Fruit fly (Drosophila melanogaster) whole organism, embryonic: ENCODE data around the gene CG2493.

Experiments used
- Atf6 ChIP-seq: fragments of 200-800 bp; sonication (Bioruptor generic); IDR thresholded peaks from 2 replicates; pipeline ENCODE4 v1.3.6; 2022; ENCODE audit warnings: missing biosample characterization, missing genetic modification characterization
- Awh ChIP-seq: fragments of 200-800 bp; sonication (Bioruptor generic); IDR thresholded peaks from 2 replicates; pipeline ENCODE4, ENCODE4 v1.3.6; 2022; ENCODE audit warnings: missing biosample characterization, missing genetic modification characterization
- BEAF-32 ChIP-seq: fragments of 200-800 bp; sonication (Bioruptor generic); optimal IDR thresholded peaks from 3 replicates; lab custom pipeline; 2017; ENCODE audit warnings: missing biosample characterization, missing genetic modification characterization, mild to moderate bottlenecking, moderate library complexity, missing genetic modification reagents
- CG12155 ChIP-seq: fragments of 200-800 bp; sonication (Bioruptor generic); optimal IDR thresholded peaks from 3 replicates; lab custom pipeline; 2016; ENCODE audit warnings: missing biosample characterization, missing genetic modification characterization
- CG13287 ChIP-seq: fragments of 200-800 bp; sonication (Bioruptor generic); IDR thresholded peaks from 2 replicates; pipeline ENCODE4 v1.3.6; 2022; ENCODE audit warnings: missing biosample characterization, missing genetic modification characterization; ENCODE audit not compliant: partially characterized antibody
- CG13894 ChIP-seq: fragments of 200-800 bp; sonication (Bioruptor generic); optimal IDR thresholded peaks from 3 replicates; lab custom pipeline; 2018; ENCODE audit warnings: missing biosample characterization, mild to moderate bottlenecking, missing genetic modification characterization, moderate library complexity
- CG14050 ChIP-seq: fragments of 200-800 bp; sonication (Bioruptor generic); IDR thresholded peaks from 3 replicates; pipeline ENCODE4 v1.3.6; 2022; ENCODE audit warnings: missing biosample characterization, missing genetic modification characterization
- CG15011 ChIP-seq: fragments of 200-800 bp; sonication (Bioruptor generic); optimal IDR thresholded peaks from 3 replicates; lab custom pipeline; 2018; ENCODE audit warnings: missing biosample characterization, mild to moderate bottlenecking, missing genetic modification characterization
- CG15514 ChIP-seq: fragments of 200-800 bp; sonication (Bioruptor generic); optimal IDR thresholded peaks from 3 replicates; lab custom pipeline; 2017; ENCODE audit warnings: missing biosample characterization, missing genetic modification characterization, mild to moderate bottlenecking, moderate library complexity, missing genetic modification reagents
- CG16813 ChIP-seq: fragments of 200-800 bp; sonication (Bioruptor generic); IDR thresholded peaks from 3 replicates; pipeline ENCODE4 v1.3.6; 2022; ENCODE audit warnings: missing biosample characterization, missing genetic modification characterization; ENCODE audit not compliant: partially characterized antibody
- CG17328 ChIP-seq: fragments of 200-800 bp; sonication (Bioruptor generic); IDR thresholded peaks from 2 replicates; pipeline ENCODE4 v1.3.6; 2022; ENCODE audit warnings: missing biosample characterization, missing genetic modification characterization
- CG30403 ChIP-seq: fragments of 200-800 bp; sonication (Bioruptor generic); optimal IDR thresholded peaks from 3 replicates; lab custom pipeline; 2016; ENCODE audit warnings: missing biosample characterization, missing genetic modification characterization
- CG34224 ChIP-seq: fragments of 200-800 bp; sonication (Bioruptor generic); IDR thresholded peaks from 3 replicates; pipeline ENCODE4 v1.3.6; 2022; ENCODE audit warnings: missing biosample characterization, missing genetic modification characterization; ENCODE audit not compliant: partially characterized antibody
- CG6175 ChIP-seq: fragments of 200-800 bp; sonication (Bioruptor generic); IDR thresholded peaks from 3 replicates; pipeline ENCODE4 v1.3.6; 2022; ENCODE audit warnings: missing biosample characterization, missing genetic modification characterization
- CG6791 ChIP-seq: fragments of 200-800 bp; sonication (Bioruptor generic); IDR thresholded peaks from 3 replicates; pipeline ENCODE4 v1.3.6; 2022; ENCODE audit warnings: missing biosample characterization, missing genetic modification characterization; ENCODE audit not compliant: partially characterized antibody
- CG6813 ChIP-seq: fragments of 200-800 bp; sonication (Bioruptor generic); optimal IDR thresholded peaks from 2 replicates; lab custom pipeline; 2017; ENCODE audit warnings: missing biosample characterization, missing genetic modification characterization, mild to moderate bottlenecking, moderate library complexity, missing genetic modification reagents
- CG7963 ChIP-seq: fragments of 200-800 bp; sonication (Bioruptor generic); IDR thresholded peaks from 3 replicates; pipeline ENCODE4 v1.3.6; 2022; ENCODE audit warnings: missing biosample characterization, missing genetic modification characterization; ENCODE audit not compliant: partially characterized antibody
- CG8290 ChIP-seq, 3 experiments: fragments of 200-800 bp; sonication (Bioruptor generic); optimal IDR thresholded peaks; 2 replicates each; lab custom pipeline; 2016 to 2019; ENCODE audit warnings: missing biosample characterization in 3 of 3, missing genetic modification characterization in 3 of 3, mild to moderate bottlenecking in 2 of 3, moderate library complexity in 1 of 3
- CG8924 ChIP-seq: fragments of 200-800 bp; optimal IDR thresholded peaks from 3 replicates; lab custom pipeline; 2019; ENCODE audit warnings: missing biosample characterization, mild to moderate bottlenecking, missing genetic modification characterization, moderate library complexity
- Camta ChIP-seq: fragments of 200-800 bp; sonication (Bioruptor generic); optimal IDR thresholded peaks from 2 replicates; lab custom pipeline; 2016; ENCODE audit warnings: missing biosample characterization, missing genetic modification characterization
- Chrac-16 ChIP-seq: fragments of 200-800 bp; sonication (Bioruptor generic); optimal IDR thresholded peaks from 3 replicates; lab custom pipeline; 2016; ENCODE audit warnings: missing biosample characterization, missing genetic modification characterization
- CoRest ChIP-seq: fragments of 200-800 bp; sonication (Bioruptor generic); optimal IDR thresholded peaks from 3 replicates; lab custom pipeline; 2018; ENCODE audit warnings: missing biosample characterization, mild to moderate bottlenecking, missing genetic modification characterization, moderate library complexity
- Dll ChIP-seq: fragments of 200-800 bp; sonication (Bioruptor generic); IDR thresholded peaks from 4 replicates; pipeline ENCODE4 v1.3.6; 2022; ENCODE audit warnings: missing biosample characterization, missing genetic modification characterization; ENCODE audit not compliant: partially characterized antibody
- Dp ChIP-seq: fragments of 200-800 bp; sonication (Bioruptor generic); optimal IDR thresholded peaks from 2 replicates; lab custom pipeline; 2018; ENCODE audit warnings: missing biosample characterization, mild to moderate bottlenecking, missing genetic modification characterization, moderate library complexity
- E2f2 ChIP-seq: fragments of 200-800 bp; sonication (Bioruptor generic); IDR thresholded peaks from 2 replicates; pipeline ENCODE4 v1.3.6; 2022; ENCODE audit warnings: missing biosample characterization, missing genetic modification characterization
- Eip74EF ChIP-seq, 2 experiments: fragments of 200-800 bp in 1 of 2; fragments of >200 bp in 1 of 2; sonication (Bioruptor generic) in 1 of 2; optimal IDR thresholded peaks; 2 replicates each; lab custom pipeline; 2017 to 2019; ENCODE audit warnings: missing biosample characterization in 2 of 2, missing genetic modification characterization in 2 of 2, mild to moderate bottlenecking in 1 of 2, moderate library complexity in 1 of 2
- Ets65A ChIP-seq: fragments of 200-800 bp; sonication (Bioruptor generic); peaks from one replicate; lab custom pipeline; 2016; ENCODE audit warnings: missing biosample characterization, missing genetic modification characterization
- Hr3 ChIP-seq: fragments of 200-800 bp; sonication (Bioruptor generic); optimal IDR thresholded peaks from 3 replicates; lab custom pipeline; 2016; ENCODE audit warnings: missing biosample characterization, missing genetic modification characterization
- Opbp ChIP-seq: fragments of 200-800 bp; sonication (Bioruptor generic); IDR thresholded peaks from 3 replicates; pipeline ENCODE4 v1.3.6; 2022; ENCODE audit warnings: missing biosample characterization, missing genetic modification characterization; ENCODE audit not compliant: partially characterized antibody
- Sry-β ChIP-seq: fragments of 200-800 bp; sonication (Bioruptor generic); optimal IDR thresholded peaks from 2 replicates; lab custom pipeline; 2018; ENCODE audit warnings: missing biosample characterization, mild to moderate bottlenecking, missing genetic modification characterization, moderate library complexity
- Sry-δ ChIP-seq: fragments of 200-800 bp; sonication (Bioruptor generic); optimal IDR thresholded peaks from 2 replicates; lab custom pipeline; 2016; ENCODE audit warnings: missing biosample characterization, missing genetic modification characterization
- TFAM ChIP-seq: fragments of 200-800 bp; sonication (Bioruptor generic); optimal IDR thresholded peaks from 2 replicates; lab custom pipeline; 2017; ENCODE audit warnings: missing biosample characterization, missing genetic modification characterization, inconsistent platforms
- amos ChIP-seq: fragments of 200-800 bp; sonication (Bioruptor generic); IDR thresholded peaks from 2 replicates; pipeline ENCODE4 v1.3.6; 2022; ENCODE audit warnings: missing biosample characterization, missing genetic modification characterization; ENCODE audit not compliant: partially characterized antibody
- ap ChIP-seq: fragments of 200-800 bp; sonication (Bioruptor generic); IDR thresholded peaks from 2 replicates; pipeline ENCODE4 v1.3.6; 2022; ENCODE audit warnings: missing biosample characterization, missing genetic modification characterization
- chinmo ChIP-seq: fragments of 200-800 bp; sonication (Bioruptor generic); IDR thresholded peaks from 4 replicates; pipeline ENCODE4 v1.3.6; 2022; ENCODE audit warnings: missing biosample characterization, missing genetic modification characterization; ENCODE audit not compliant: partially characterized antibody
- gcm ChIP-seq: fragments of 200-800 bp; sonication (Bioruptor generic); optimal IDR thresholded peaks from 2 replicates; lab custom pipeline; 2019; ENCODE audit warnings: missing biosample characterization, mild to moderate bottlenecking, missing genetic modification characterization, moderate library complexity
- gsb ChIP-seq: fragments of 200-800 bp; sonication (Bioruptor generic); IDR thresholded peaks from 2 replicates; pipeline ENCODE4 v1.3.6; 2022; ENCODE audit warnings: missing biosample characterization, missing genetic modification characterization
- hb ChIP-seq: fragments of 200-800 bp; sonication (Bioruptor generic); IDR thresholded peaks from 3 replicates; pipeline ENCODE4 v1.3.6; 2022; ENCODE audit warnings: missing biosample characterization, missing genetic modification characterization; ENCODE audit not compliant: partially characterized antibody
- hbn ChIP-seq: fragments of 200-800 bp; sonication (Bioruptor generic); IDR thresholded peaks from 2 replicates; pipeline ENCODE4 v1.3.6; 2022; ENCODE audit warnings: missing biosample characterization, missing genetic modification characterization; ENCODE audit not compliant: partially characterized antibody
- inv ChIP-seq: fragments of 200-800 bp; sonication (Bioruptor generic); IDR thresholded peaks from 2 replicates; pipeline ENCODE4 v1.3.6; 2022; ENCODE audit warnings: missing biosample characterization, missing genetic modification characterization; ENCODE audit not compliant: partially characterized antibody
- jing ChIP-seq: fragments of 200-800 bp; sonication (Bioruptor generic); optimal IDR thresholded peaks from 2 replicates; lab custom pipeline; 2018; ENCODE audit warnings: missing biosample characterization, mild to moderate bottlenecking, missing genetic modification characterization
- knrl ChIP-seq: fragments of 200-800 bp; sonication (Bioruptor generic); IDR thresholded peaks from 3 replicates; pipeline ENCODE4 v1.3.6; 2022; ENCODE audit warnings: missing biosample characterization, missing genetic modification characterization; ENCODE audit not compliant: partially characterized antibody
- pros ChIP-seq: fragments of 200-800 bp; sonication (Bioruptor generic); optimal IDR thresholded peaks from 3 replicates; lab custom pipeline; 2019; ENCODE audit warnings: missing biosample characterization, mild to moderate bottlenecking, missing genetic modification characterization, moderate library complexity
- pzg ChIP-seq: fragments of 200-800 bp; sonication (Bioruptor generic); optimal IDR thresholded peaks from 3 replicates; lab custom pipeline; 2018; ENCODE audit warnings: missing biosample characterization, mild to moderate bottlenecking, missing genetic modification characterization, moderate library complexity
- scrt ChIP-seq: fragments of 200-800 bp; sonication (Bioruptor generic); optimal IDR thresholded peaks from 2 replicates; lab custom pipeline; 2018; ENCODE audit warnings: missing biosample characterization, mild to moderate bottlenecking, missing genetic modification characterization, moderate library complexity
- sens ChIP-seq: fragments of 200-800 bp; sonication (Bioruptor generic); peaks from one replicate; lab custom pipeline; 2016; ENCODE audit warnings: missing biosample characterization, missing genetic modification characterization
- shn ChIP-seq: fragments of 200-800 bp; sonication (Bioruptor generic); optimal IDR thresholded peaks from 3 replicates; lab custom pipeline; 2016; ENCODE audit warnings: missing biosample characterization, missing genetic modification characterization
- sqz ChIP-seq: fragments of 200-800 bp; sonication (Bioruptor generic); optimal IDR thresholded peaks from 3 replicates; lab custom pipeline; 2018; ENCODE audit warnings: missing biosample characterization, mild to moderate bottlenecking, missing genetic modification characterization
- unc-4 ChIP-seq: fragments of 200-800 bp; sonication (Bioruptor generic); IDR thresholded peaks from 2 replicates; pipeline ENCODE4 v1.3.6; 2022; ENCODE audit warnings: missing biosample characterization, missing genetic modification characterization; ENCODE audit not compliant: partially characterized antibody

Gene CG2493

dm6 chr2L:20427401-20427800 lies 35.8 kb downstream of the CG2493 start (continued):
- TF ChIP-seq knrl (GFP tag; lab: Robert Waterston, UW): peak; percentile 42; the same call in 2 of the 3 replicates
- TF ChIP-seq Chrac-16: no peak
- no peak for TF ChIP-seq gcm
- TF ChIP-seq Eip74EF (GFP tag; optimal IDR thresholded peaks at IDR 0.05; lab: Kevin White, UChicago): no peak
- no peak for TF ChIP-seq pros (GFP tag; lab: Kevin White, UChicago)
- no peak for TF ChIP-seq sens (GFP tag; lab: Kevin White, UChicago)
- TF ChIP-seq CG6175 (GFP tag; lab: Robert Waterston, UW): 0 out of 3 replicates have a peak, but pooled peaks have one; percentile 13
- no peak for TF ChIP-seq CoRest (tag; lab: Kevin White, UChicago)
- TF ChIP-seq sqz: no peak
- peak; percentile 59 for TF ChIP-seq unc-4 (GFP tag; lab: Robert Waterston, UW)
- peak; percentile 43 for TF ChIP-seq CG8290 (GFP tag; optimal IDR thresholded peaks at IDR 0.05; lab: Kevin White, UChicago)
- no peak for TF ChIP-seq CG8290 (tag; optimal IDR thresholded peaks at IDR 0.05; lab: Kevin White, UChicago)
- TF ChIP-seq amos (GFP tag; lab: Robert Waterston, UW): peak; percentile 51; the same call in 1 of the 2 replicates
- no peak for TF ChIP-seq Hr3 (GFP tag; lab: Kevin White, UChicago)
- TF ChIP-seq Camta: no peak
- TF ChIP-seq hb (GFP tag; lab: Robert Waterston, UW): peak; percentile 71; the same call in 2 of the 3 replicates
- TF ChIP-seq BEAF-32: peak; percentile 51
- TF ChIP-seq hbn: peak; percentile 51; the same call in 1 of the 2 replicates
- peak; percentile 47; the same call in 1 of the 3 replicates for TF ChIP-seq Opbp (GFP tag; lab: Robert Waterston, UW)
- peak; percentile 82 for TF ChIP-seq CG13287
- peak; percentile 47; the same call in 1 of the 2 replicates for TF ChIP-seq inv
- TF ChIP-seq CG7963 (GFP tag; lab: Robert Waterston, UW): peak; percentile 63; the same call in 1 of the 3 replicates
- TF ChIP-seq Awh (GFP tag; lab: Robert Waterston, UW): no peak
- TF ChIP-seq CG30403 (GFP tag; lab: Kevin White, UChicago): no peak
- TF ChIP-seq TFAM (GFP tag; lab: Kevin White, UChicago): no peak
- peak; percentile 73 for TF ChIP-seq CG16813 (GFP tag; lab: Robert Waterston, UW)
- TF ChIP-seq Dp (GFP tag; lab: Kevin White, UChicago): peak; percentile 79
- TF ChIP-seq shn: no peak
- no peak for TF ChIP-seq Sry-β (GFP tag; lab: Kevin White, UChicago)
- TF ChIP-seq Dll: peak; percentile 84
- no peak for TF ChIP-seq CG15011
- TF ChIP-seq jing (GFP tag; lab: Kevin White, UChicago): no peak
- no peak for TF ChIP-seq Atf6 (GFP tag; lab: Robert Waterston, UW)
- no peak for TF ChIP-seq CG14050 (GFP tag; lab: Robert Waterston, UW)
- TF ChIP-seq E2f2 (GFP tag; lab: Robert Waterston, UW): peak; percentile 90
- no peak for TF ChIP-seq CG6813
- no peak for TF ChIP-seq ap
- peak; percentile 72 for TF ChIP-seq CG34224 (GFP tag; lab: Robert Waterston, UW)

DNA sequence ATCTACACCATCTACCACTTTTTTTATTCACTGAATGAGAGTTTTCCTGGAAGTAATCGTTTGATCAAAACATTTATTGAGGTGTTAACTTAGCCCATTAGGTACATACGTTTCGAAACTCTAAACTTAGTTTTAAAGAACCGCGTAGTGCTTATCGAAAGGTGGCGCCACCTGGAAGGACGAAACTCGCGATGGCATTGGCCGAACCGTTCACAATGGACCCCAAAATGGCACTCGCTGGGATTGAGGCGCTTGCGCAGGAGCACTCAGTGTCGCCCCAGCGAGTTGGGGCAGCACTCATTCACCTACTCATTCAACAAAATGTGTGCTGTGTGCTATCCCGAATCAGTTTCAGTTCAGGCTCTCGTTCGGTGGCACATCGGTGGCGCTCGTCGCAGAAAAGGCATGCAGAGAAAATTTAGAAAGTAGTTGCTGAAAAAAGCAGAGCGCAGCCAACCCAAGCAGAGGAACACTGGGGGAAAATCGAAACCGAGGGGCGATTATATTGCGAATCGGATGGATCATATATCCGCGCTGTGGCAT lies 37.3 kb downstream of the CG2493 start, which contains the start of gene CG31688:
CG31688 (plus strand) TSS at position 346 of the 543 bp plus-strand sequence.
- TF ChIP-seq CG12155 (GFP tag; lab: Kevin White, UChicago) (peak; percentile 99), CG13287 (peak; percentile 13; the same call in 1 of the 2 replicates), CG17328 (GFP tag; lab: Robert Waterston, UW) (0 out of 2 replicates have a peak, but pooled peaks have one; percentile 28), pzg (GFP tag; lab: Kevin White, UChicago) (peak; percentile 60), BEAF-32 (peak; percentile 15), gsb (GFP tag; lab: Robert Waterston, UW) (no peak), CG13894 (tag; lab: Kevin White, UChicago) (peak; percentile 72), CG8924 (tag; lab: Kevin White, UChicago) (no peak), scrt (peak; percentile 10), chinmo (GFP tag; lab: Robert Waterston, UW) (0 out of 4 replicates have a peak, but pooled peaks have one; percentile 61), CG15514 (peak; percentile 84), Ets65A (GFP tag; lab: Kevin White, UChicago) (peak; percentile 67), Sry-δ (GFP tag; lab: Kevin White, UChicago) (peak; percentile 22), CG6791 (GFP tag; lab: Robert Waterston, UW) (no peak)
